Worm (Caenorhabditis elegans) whole organism, midembryonic: ENCODE data around the gene Y46G5A.47.

Source experiments
- flt-1 ChIP-seq: fragments of 200-800 bp; sonication (Bioruptor generic); IDR thresholded peaks from 2 replicates; pipeline ENCODE4 v1.3.6; 2022; ENCODE audit warnings: missing genetic modification characterization, missing compliant biosample characterization
- klf-2 ChIP-seq: fragments of 200-800 bp; sonication (Bioruptor generic); conservative IDR thresholded peaks from 2 replicates; pipeline ENCODE4 v1.3.6; 2022; ENCODE audit warnings: missing genetic modification reagents, missing genetic modification characterization, missing compliant biosample characterization
- ztf-23 ChIP-seq: fragments of 200-800 bp; sonication (Bioruptor generic); IDR thresholded peaks from 2 replicates; pipeline ENCODE4 v1.3.6; 2022; ENCODE audit warnings: missing genetic modification reagents, missing genetic modification characterization, missing compliant biosample characterization
- ztf-29 ChIP-seq: fragments of 200-800 bp; sonication (Bioruptor generic); IDR thresholded peaks from 2 replicates; pipeline ENCODE4 v1.3.6; 2022; ENCODE audit warnings: missing genetic modification reagents, missing genetic modification characterization, missing compliant biosample characterization

- TF ChIP-seq ztf-29 (no peak), flt-1 (GFP tag; lab: Robert Waterston, UW) (no peak), ztf-23 (GFP tag; lab: Robert Waterston, UW) (no peak), klf-2 (GFP tag; lab: Robert Waterston, UW) (no peak)
Measured at ce11 chrII:12766443-12767188, 38.5 kb downstream of the Y46G5A.47 start.
